Worm (Caenorhabditis elegans) whole organism, midembryonic: ENCODE results near the gene cav-1.
"Not testable (repeated sequence)": the region's sequence is repeated elsewhere in the genome, so short reads cannot be mapped to it uniquely, and the experiment has no call there.

ENCODE experiments used
- T22C8.4 ChIP-seq: fragments of 200-800 bp; sonication (Bioruptor generic); IDR thresholded peaks from 2 replicates; pipeline ENCODE4 v1.3.6; 2022; ENCODE audit warnings: missing genetic modification characterization, missing compliant biosample characterization
- cog-1 ChIP-seq: sonication (generic microtip); optimal IDR thresholded peaks from 2 replicates; lab custom pipeline; 2016; ENCODE audit warnings: missing genetic modification characterization, missing compliant biosample characterization
- flt-1 ChIP-seq: fragments of 200-800 bp; sonication (Bioruptor generic); IDR thresholded peaks from 2 replicates; pipeline ENCODE4 v1.3.6; 2022; ENCODE audit warnings: missing genetic modification characterization, missing compliant biosample characterization
- klf-2 ChIP-seq: fragments of 200-800 bp; sonication (Bioruptor generic); conservative IDR thresholded peaks from 2 replicates; pipeline ENCODE4 v1.3.6; 2022; ENCODE audit warnings: missing genetic modification reagents, missing genetic modification characterization, missing compliant biosample characterization
- med-1 ChIP-seq: sonication (generic microtip); optimal IDR thresholded peaks from 2 replicates; lab custom pipeline; 2017; ENCODE audit warnings: missing genetic modification characterization, mild to moderate bottlenecking, missing compliant biosample characterization, antibody characterized with exemption, missing genetic modification reagents; ENCODE audit not compliant: insufficient read depth
- ref-1 ChIP-seq: fragments of 200-800 bp; sonication (Bioruptor generic); conservative IDR thresholded peaks from 2 replicates; pipeline ENCODE4 v1.3.6; 2022; ENCODE audit warnings: missing genetic modification reagents, missing genetic modification characterization, missing compliant biosample characterization
- tab-1 ChIP-seq: fragments of 200-800 bp; sonication (Bioruptor generic); IDR thresholded peaks from 2 replicates; pipeline ENCODE4 v1.3.6; 2022; ENCODE audit warnings: missing genetic modification characterization, missing compliant biosample characterization
- ztf-23 ChIP-seq: fragments of 200-800 bp; sonication (Bioruptor generic); IDR thresholded peaks from 2 replicates; pipeline ENCODE4 v1.3.6; 2022; ENCODE audit warnings: missing genetic modification reagents, missing genetic modification characterization, missing compliant biosample characterization
- ztf-29 ChIP-seq: fragments of 200-800 bp; sonication (Bioruptor generic); IDR thresholded peaks from 2 replicates; pipeline ENCODE4 v1.3.6; 2022; ENCODE audit warnings: missing genetic modification reagents, missing genetic modification characterization, missing compliant biosample characterization

cav-1 gene

ce11 chrIV:9757425-9757740, 14.9 kb upstream of the cav-1 start, which contains the start of gene nhr-97:
Gene nhr-97, plus strand, starts transcription at chrIV:9757641.
- TF ChIP-seq cog-1 (tag; lab: Kevin White, UChicago): no peak
- no peak for TF ChIP-seq flt-1 (GFP tag; lab: Robert Waterston, UW)
- no peak for TF ChIP-seq T22C8.4
- no peak for TF ChIP-seq ztf-29 (GFP tag; lab: Robert Waterston, UW)

ce11 chrIV:9761751-9762150, 10.6 kb upstream of the cav-1 start:
- no peak for TF ChIP-seq ref-1 (GFP tag; lab: Robert Waterston, UW)
- no peak for TF ChIP-seq tab-1 (GFP tag; lab: Robert Waterston, UW)
- no peak for TF ChIP-seq T22C8.4
- no peak for TF ChIP-seq ztf-23 (GFP tag; lab: Robert Waterston, UW)
- no peak for TF ChIP-seq ztf-29 (GFP tag; lab: Robert Waterston, UW)
- no peak for TF ChIP-seq cog-1 (tag; lab: Kevin White, UChicago)
- TF ChIP-seq flt-1 (GFP tag; lab: Robert Waterston, UW): no peak
- no peak for TF ChIP-seq med-1 (GFP tag; lab: Kevin White, UChicago)
- TF ChIP-seq klf-2: no peak

- TF ChIP-seq ztf-29 (GFP tag; lab: Robert Waterston, UW): no peak
Measured at ce11 chrIV:9762667-9763173, 9.6 kb upstream of the cav-1 start.

- no peak for TF ChIP-seq ref-1 (GFP tag; lab: Robert Waterston, UW)
Measured at ce11 chrIV:9766250-9766649, 6.1 kb upstream of the cav-1 start, which contains the start of gene ssp-36. Gene ssp-36, minus strand, starts transcription at chrIV:9766350.

ce11 chrIV:9767054-9767453, 5.3 kb upstream of the cav-1 start, which contains the start of gene msp-79:
Gene msp-79, minus strand, starts transcription at chrIV:9767154.
- not testable (repeated sequence) for TF ChIP-seq cog-1 (tag; lab: Kevin White, UChicago); ztf-23 (GFP tag; lab: Robert Waterston, UW); flt-1 (GFP tag; lab: Robert Waterston, UW)

- not testable (repeated sequence) for TF ChIP-seq flt-1, ztf-23, tab-1 (GFP tag; lab: Robert Waterston, UW)
Measured at ce11 chrIV:9769746-9770145, 2.6 kb upstream of the cav-1 start, which contains the start of gene msp-78. Gene msp-78, plus strand, starts transcription at chrIV:9770046.

- peak; percentile 11 for TF ChIP-seq cog-1 (tag; lab: Kevin White, UChicago)
- TF ChIP-seq T22C8.4: no peak
Measured at ce11 chrIV:9770798-9771197, 1.5 kb upstream of the cav-1 start.

- peak; percentile 41; the same call in 1 of the 2 replicates for TF ChIP-seq flt-1 (GFP tag; lab: Robert Waterston, UW)
- no peak for TF ChIP-seq ref-1 (GFP tag; lab: Robert Waterston, UW)
Measured at ce11 chrIV:9773441-9773840, 1.1 kb downstream of the cav-1 start.

ce11 chrIV:9777535-9777934, 5.2 kb downstream of the cav-1 start, which contains the start of gene sna-2:
Gene sna-2, minus strand, starts transcription at chrIV:9777634.
- no peak for TF ChIP-seq ztf-23 (GFP tag; lab: Robert Waterston, UW)
- no peak for TF ChIP-seq cog-1 (tag; lab: Kevin White, UChicago)
- TF ChIP-seq tab-1 (GFP tag; lab: Robert Waterston, UW): no peak
- no peak for TF ChIP-seq klf-2
- no peak for TF ChIP-seq ref-1 (GFP tag; lab: Robert Waterston, UW)
- no peak for TF ChIP-seq T22C8.4
- no peak for TF ChIP-seq flt-1 (GFP tag; lab: Robert Waterston, UW)
- TF ChIP-seq med-1 (GFP tag; lab: Kevin White, UChicago): no peak
- TF ChIP-seq ztf-29 (GFP tag; lab: Robert Waterston, UW): no peak

ce11 chrIV:9778016-9778415, 5.7 kb downstream of the cav-1 start, which contains the start of gene T13F2.6:
Gene T13F2.6, plus strand, starts transcription at chrIV:9778321.
- TF ChIP-seq klf-2 (no peak), cog-1 (tag; lab: Kevin White, UChicago) (no peak), T22C8.4 (no peak), ref-1 (GFP tag; lab: Robert Waterston, UW) (no peak)

ce11 chrIV:9784689-9785088, 12.4 kb downstream of the cav-1 start, which contains the start of gene sre-4:
Gene sre-4, minus strand, starts transcription at chrIV:9784789.
- TF ChIP-seq flt-1 (GFP tag; lab: Robert Waterston, UW) (no peak), tab-1 (GFP tag; lab: Robert Waterston, UW) (no peak), ztf-23 (GFP tag; lab: Robert Waterston, UW) (no peak), ref-1 (GFP tag; lab: Robert Waterston, UW) (no peak), med-1 (GFP tag; lab: Kevin White, UChicago) (no peak), klf-2 (no peak), T22C8.4 (no peak), ztf-29 (GFP tag; lab: Robert Waterston, UW) (no peak), cog-1 (tag; lab: Kevin White, UChicago) (no peak)
